Worm (Caenorhabditis elegans) whole organism, L4/young adult: ENCODE data around the gene eppl-1.

ENCODE experiments used
- W03F9.2 ChIP-seq: fragments of 150-350 bp; optimal IDR thresholded peaks from 2 replicates; lab custom pipeline; 2014; ENCODE audit warnings: missing biosample characterization, missing genetic modification characterization
- dao-5 ChIP-seq: sonication (generic microtip); optimal IDR thresholded peaks from 2 replicates; lab custom pipeline; 2016; ENCODE audit warnings: missing genotype, missing genetic modification characterization, moderate library complexity, missing compliant biosample characterization
- him-1 ChIP-seq: sonication (generic microtip); optimal IDR thresholded peaks from 2 replicates; lab custom pipeline; 2016; ENCODE audit warnings: missing genotype, missing genetic modification reagents, missing genetic modification characterization, missing compliant biosample characterization

DNA sequence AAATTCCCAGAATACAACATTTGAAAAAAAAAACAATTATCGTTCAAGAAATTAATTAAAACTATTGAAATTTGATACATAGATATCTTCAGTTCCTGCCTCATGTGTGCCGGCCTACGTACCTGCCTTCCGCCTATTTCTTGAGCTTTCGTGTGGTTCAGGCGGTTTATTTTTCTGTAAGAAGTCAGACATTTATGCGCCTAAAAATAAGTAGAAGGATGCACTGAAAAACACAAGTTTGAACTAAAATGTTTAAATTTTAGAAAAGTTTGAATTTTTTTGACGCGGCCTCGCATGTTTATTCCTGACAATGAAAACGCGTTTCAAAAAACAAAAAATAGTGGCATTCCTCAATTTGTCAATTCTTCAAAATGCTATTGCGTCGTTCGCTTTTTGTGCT lies 22.2 kb upstream of the eppl-1 start, which contains the start of gene C28C12.11:
- TF ChIP-seq W03F9.2 (tag; lab: Kevin White, UChicago) (no peak), dao-5 (tag; lab: Kevin White, UChicago) (no peak), him-1 (tag; lab: Kevin White, UChicago) (no peak)
